Fruit fly (Drosophila melanogaster) whole organism, prepupa: Measurements from ENCODE around the gene CG13126.

Experiments
- CG10631 ChIP-seq: fragments of 200-800 bp; sonication (Bioruptor generic); optimal IDR thresholded peaks from 2 replicates; lab custom pipeline; 2016; ENCODE audit warnings: missing biosample characterization, missing genetic modification characterization
- CG11762 ChIP-seq: fragments of 200-800 bp; sonication (Bioruptor generic); optimal IDR thresholded peaks from 3 replicates; lab custom pipeline; 2016; ENCODE audit warnings: missing biosample characterization, missing genetic modification characterization; ENCODE audit not compliant: insufficient read depth
- CG11902 ChIP-seq: fragments of 200-800 bp; sonication (Bioruptor generic); optimal IDR thresholded peaks from 3 replicates; lab custom pipeline; 2016; ENCODE audit warnings: missing biosample characterization, missing genetic modification characterization
- CG15336 ChIP-seq: fragments of 200-800 bp; sonication (Bioruptor generic); IDR thresholded peaks from 2 replicates; pipeline ENCODE4 v1.3.6; 2022; ENCODE audit warnings: missing biosample characterization, missing genetic modification characterization
- CG16779 ChIP-seq: fragments of 200-800 bp; sonication (Bioruptor generic); optimal IDR thresholded peaks from 3 replicates; lab custom pipeline; 2017; ENCODE audit warnings: missing biosample characterization, mild to moderate bottlenecking, missing genetic modification characterization
- CG3032 ChIP-seq: fragments of 200-800 bp; optimal IDR thresholded peaks from 2 replicates; lab custom pipeline; 2019; ENCODE audit warnings: missing biosample characterization, mild to moderate bottlenecking, missing genetic modification characterization, moderate library complexity
- CG31627 ChIP-seq: fragments of 200-800 bp; sonication (Bioruptor generic); optimal IDR thresholded peaks from 3 replicates; lab custom pipeline; 2016; ENCODE audit warnings: missing biosample characterization, missing genetic modification characterization
- CG34406 ChIP-seq: fragments of 200-800 bp; sonication (Bioruptor generic); optimal IDR thresholded peaks from 3 replicates; lab custom pipeline; 2016; ENCODE audit warnings: missing biosample characterization, missing genetic modification characterization
- CG3919 ChIP-seq: fragments of 200-800 bp; sonication (Bioruptor generic); optimal IDR thresholded peaks from 3 replicates; lab custom pipeline; 2016; ENCODE audit warnings: missing biosample characterization, missing genetic modification characterization
- CG6276 ChIP-seq: fragments of 200-800 bp; sonication (Bioruptor generic); optimal IDR thresholded peaks from 2 replicates; lab custom pipeline; 2017; ENCODE audit warnings: missing biosample characterization, mild to moderate bottlenecking, missing genetic modification characterization
- CG6792 ChIP-seq: fragments of 200-800 bp; sonication (Bioruptor generic); optimal IDR thresholded peaks from 3 replicates; lab custom pipeline; 2016; ENCODE audit warnings: missing biosample characterization, missing genetic modification characterization
- CG6808 ChIP-seq: fragments of 200-800 bp; sonication (Bioruptor generic); optimal IDR thresholded peaks from 3 replicates; lab custom pipeline; 2017; ENCODE audit warnings: missing biosample characterization, missing genetic modification characterization, mild to moderate bottlenecking, moderate library complexity, missing genetic modification reagents
- CG6854 ChIP-seq: fragments of 200-800 bp; sonication (Bioruptor generic); optimal IDR thresholded peaks from 2 replicates; lab custom pipeline; 2017; ENCODE audit warnings: missing biosample characterization, mild to moderate bottlenecking, missing genetic modification characterization
- CG8119 ChIP-seq: fragments of 200-800 bp; sonication (Bioruptor generic); IDR thresholded peaks from 3 replicates; pipeline ENCODE4 v1.3.6; 2022; ENCODE audit warnings: missing biosample characterization, missing genetic modification characterization
- CG9139 ChIP-seq: fragments of 200-800 bp; sonication (Bioruptor generic); optimal IDR thresholded peaks from 3 replicates; lab custom pipeline; 2017; ENCODE audit warnings: missing biosample characterization, mild to moderate bottlenecking, missing genetic modification characterization
- Eip75B ChIP-seq: fragments of 200-800 bp; sonication (Bioruptor generic); optimal IDR thresholded peaks from 3 replicates; lab custom pipeline; 2016; ENCODE audit warnings: missing biosample characterization, missing genetic modification characterization
- Eip78C ChIP-seq: fragments of 200-800 bp; sonication (Bioruptor generic); peaks from one replicate; lab custom pipeline; 2016; ENCODE audit warnings: missing biosample characterization, missing genetic modification characterization
- Ets96B ChIP-seq: fragments of 200-800 bp; optimal IDR thresholded peaks from 2 replicates; lab custom pipeline; 2019; ENCODE audit warnings: missing biosample characterization, mild to moderate bottlenecking, missing genetic modification characterization, moderate library complexity
- Hr38 ChIP-seq: sonication (Bioruptor generic); optimal IDR thresholded peaks from 2 replicates; lab custom pipeline; 2016; ENCODE audit warnings: missing biosample characterization, missing genetic modification characterization
- Hr4 ChIP-seq: fragments of 200-800 bp; sonication (Bioruptor generic); optimal IDR thresholded peaks from 3 replicates; lab custom pipeline; 2016; ENCODE audit warnings: missing biosample characterization, missing genetic modification characterization
- Sox14 ChIP-seq: fragments of 200-800 bp; sonication (Bioruptor generic); optimal IDR thresholded peaks from 3 replicates; lab custom pipeline; 2016; ENCODE audit warnings: missing biosample characterization, missing genetic modification characterization
- achi ChIP-seq: fragments of 200-800 bp; sonication (Bioruptor generic); optimal IDR thresholded peaks from 3 replicates; lab custom pipeline; 2016; ENCODE audit warnings: missing biosample characterization, missing genetic modification characterization
- acj6 ChIP-seq: fragments of 200-800 bp; sonication (Bioruptor generic); optimal IDR thresholded peaks from 3 replicates; lab custom pipeline; 2016; ENCODE audit warnings: missing biosample characterization, missing genetic modification characterization
- dsx ChIP-seq: fragments of 200-800 bp; optimal IDR thresholded peaks from 3 replicates; lab custom pipeline; 2019; ENCODE audit warnings: missing biosample characterization, mild to moderate bottlenecking, missing genetic modification characterization, moderate library complexity; ENCODE audit not compliant: poor library complexity, severe bottlenecking
- eg ChIP-seq: fragments of 200-800 bp; sonication (Bioruptor generic); IDR thresholded peaks from 3 replicates; pipeline ENCODE4 v1.3.6; 2022; ENCODE audit warnings: missing biosample characterization, missing genetic modification characterization
- esn ChIP-seq: fragments of 200-800 bp; sonication (Bioruptor generic); optimal IDR thresholded peaks from 2 replicates; lab custom pipeline; 2016; ENCODE audit warnings: missing biosample characterization, mild to moderate bottlenecking, missing genetic modification characterization, moderate library complexity
- fkh ChIP-seq: fragments of 200-800 bp; sonication (Bioruptor generic); optimal IDR thresholded peaks from 3 replicates; lab custom pipeline; 2017; ENCODE audit warnings: missing biosample characterization, mild to moderate bottlenecking, missing genetic modification characterization, moderate library complexity
- net ChIP-seq: fragments of 200-800 bp; sonication (Bioruptor generic); optimal IDR thresholded peaks from 3 replicates; lab custom pipeline; 2016; ENCODE audit warnings: missing biosample characterization, missing genetic modification characterization
- ss ChIP-seq, 2 experiments: fragments of 200-800 bp; sonication (Bioruptor generic); optimal IDR thresholded peaks; 2 replicates in 1 of 2; 3 replicates in 1 of 2; lab custom pipeline; 2017 to 2018; ENCODE audit warnings: mild to moderate bottlenecking in 2 of 2, missing biosample characterization in 2 of 2, missing genetic modification characterization in 2 of 2, moderate library complexity in 1 of 2
- svp ChIP-seq: fragments of 200-800 bp; sonication (Bioruptor generic); peaks from one replicate; lab custom pipeline; 2016; ENCODE audit warnings: missing biosample characterization, missing genetic modification characterization
- topi ChIP-seq: fragments of 200-800 bp; sonication (Bioruptor generic); optimal IDR thresholded peaks from 3 replicates; lab custom pipeline; 2016; ENCODE audit warnings: missing biosample characterization, missing genetic modification characterization
- vri ChIP-seq: fragments of 200-800 bp; sonication (Bioruptor generic); optimal IDR thresholded peaks from 3 replicates; lab custom pipeline; 2016; ENCODE audit warnings: missing biosample characterization, mild to moderate bottlenecking, missing genetic modification characterization

CG13126 gene

dm6 chr2L:9956993-9957652, 3.1 kb upstream of the CG13126 start, which contains the start of the genes CG4658 and CG5846 (continued):
- TF ChIP-seq net (GFP tag; lab: Kevin White, UChicago) (peak; percentile 91), Ets96B (tag; lab: Kevin White, UChicago) (peak; percentile 95), esn (GFP tag; lab: Kevin White, UChicago) (peak; percentile 97), Eip75B (GFP tag; lab: Kevin White, UChicago) (peak; percentile 92), CG31627 (GFP tag; lab: Kevin White, UChicago) (peak; percentile 93), CG11902 (GFP tag; lab: Kevin White, UChicago) (peak; percentile 84), achi (GFP tag; lab: Kevin White, UChicago) (peak; percentile 93), dsx (GFP tag; lab: Kevin White, UChicago) (peak; percentile 94), CG10631 (GFP tag; lab: Kevin White, UChicago) (peak; percentile 93), CG3032 (peak; percentile 92), svp (GFP tag; lab: Kevin White, UChicago) (peak; percentile 95), CG6792 (GFP tag; lab: Kevin White, UChicago) (peak; percentile 93)

- TF ChIP-seq CG11762 (GFP tag; lab: Kevin White, UChicago) (no peak), achi (GFP tag; lab: Kevin White, UChicago) (no peak), acj6 (GFP tag; lab: Kevin White, UChicago) (no peak), Eip78C (GFP tag; lab: Kevin White, UChicago) (no peak), CG6792 (GFP tag; lab: Kevin White, UChicago) (no peak), CG10631 (GFP tag; lab: Kevin White, UChicago) (no peak), CG15336 (no peak), Hr38 (GFP tag; lab: Kevin White, UChicago) (no peak)
Observed at dm6 chr2L:9954696-9955095, 715 bp upstream of the CG13126 start.

dm6 chr2L:9949178-9950062, 4.6 kb downstream of the CG13126 start:
- TF ChIP-seq CG11762 (GFP tag; lab: Kevin White, UChicago), result no peak
- TF ChIP-seq Eip78C (GFP tag; lab: Kevin White, UChicago), result peak; percentile 34
- TF ChIP-seq CG6854, result peak; percentile 10
- TF ChIP-seq ss (GFP tag; optimal IDR thresholded peaks at IDR 0.05; lab: Kevin White, UChicago), result peak; percentile 46 to 49
- peak; percentile 79 for TF ChIP-seq vri (GFP tag; lab: Kevin White, UChicago)
- peak; percentile 75 for TF ChIP-seq CG6276 (GFP tag; lab: Kevin White, UChicago)
- no peak for TF ChIP-seq topi (GFP tag; lab: Kevin White, UChicago)
- peak; percentile 39; the same call in 1 of the 3 replicates for TF ChIP-seq CG8119 (GFP tag; lab: Robert Waterston, UW)
- TF ChIP-seq Hr38 (GFP tag; lab: Kevin White, UChicago), result no peak
- peak; percentile 3 for TF ChIP-seq Sox14 (GFP tag; lab: Kevin White, UChicago)
- peak; percentile 4 for TF ChIP-seq CG3919
- peak; percentile 60 for TF ChIP-seq CG16779
- peak; percentile 60 for TF ChIP-seq svp (GFP tag; lab: Kevin White, UChicago)
- peak; percentile 31; the same call in 1 of the 3 replicates for TF ChIP-seq eg (GFP tag; lab: Robert Waterston, UW)
- TF ChIP-seq CG6808 (GFP tag; lab: Kevin White, UChicago), result peak; percentile 16
- peak; percentile 29 for TF ChIP-seq net (GFP tag; lab: Kevin White, UChicago)
- no peak for TF ChIP-seq CG34406 (GFP tag; lab: Kevin White, UChicago)
- peak; percentile 36 for TF ChIP-seq CG9139

dm6 chr2L:9948520-9948858, 5.5 kb downstream of the CG13126 start:
- TF ChIP-seq CG6276 (GFP tag; lab: Kevin White, UChicago) (no peak), fkh (GFP tag; lab: Kevin White, UChicago) (no peak), acj6 (GFP tag; lab: Kevin White, UChicago) (no peak), Eip75B (GFP tag; lab: Kevin White, UChicago) (no peak), CG3032 (no peak), CG6808 (GFP tag; lab: Kevin White, UChicago) (peak; percentile 0), svp (GFP tag; lab: Kevin White, UChicago) (peak; percentile 89), topi (GFP tag; lab: Kevin White, UChicago) (no peak), CG34406 (GFP tag; lab: Kevin White, UChicago) (no peak), Eip78C (GFP tag; lab: Kevin White, UChicago) (no peak), Hr38 (GFP tag; lab: Kevin White, UChicago) (no peak), Hr4 (GFP tag; lab: Kevin White, UChicago) (no peak), eg (GFP tag; lab: Robert Waterston, UW) (no peak), esn (GFP tag; lab: Kevin White, UChicago) (no peak)
